Worm (Caenorhabditis elegans): ENCODE data around the gene Y53G8AR.5.

DNA sequence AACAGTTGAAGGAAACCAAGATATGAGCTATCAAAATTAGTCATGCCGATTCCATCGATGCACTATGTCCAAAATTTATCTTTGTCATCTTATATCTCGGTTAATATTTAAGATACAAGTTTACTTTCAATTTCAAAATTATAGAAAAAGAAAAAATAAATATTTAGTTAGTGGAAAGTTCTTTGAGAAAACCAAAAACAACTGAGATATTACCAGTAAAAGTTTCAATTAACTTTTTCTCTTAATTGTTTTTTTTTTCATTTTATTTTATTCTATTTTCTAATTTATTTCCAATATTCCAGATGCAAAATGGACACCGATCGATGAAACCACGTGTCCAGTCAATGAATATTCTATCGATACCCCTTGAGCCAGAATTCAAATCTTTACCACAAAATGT lies 47.3 kb downstream of the Y53G8AR.5 start, which contains the start of gene gei-1:
- TF ChIP-seq skn-1 (tag; optimal IDR thresholded peaks at IDR 0.05) (no peak), jun-1 (tag; optimal IDR thresholded peaks at IDR 0.05) (no peak), ztf-4 (tag; optimal IDR thresholded peaks at IDR 0.05) (no peak), lin-39 (tag; optimal IDR thresholded peaks at IDR 0.05) (no peak), fkh-10 (GFP tag; optimal IDR thresholded peaks at IDR 0.05) (no peak), ama-1 (optimal IDR thresholded peaks at IDR 0.05) (no peak), nhr-76 (tag; optimal IDR thresholded peaks at IDR 0.05) (no peak), pqm-1 (tag; optimal IDR thresholded peaks at IDR 0.05) (no peak), ztf-11 (tag; optimal IDR thresholded peaks at IDR 0.05) (no peak), nhr-28 (tag; optimal IDR thresholded peaks at IDR 0.05) (no peak)
